Worm (Caenorhabditis elegans) whole organism, mixed stage, embryonic: ENCODE results near the gene F52C12.6.

Experiments
- blmp-1 ChIP-seq: fragments of 150-350 bp; optimal IDR thresholded peaks from 2 replicates; lab custom pipeline; 2014; ENCODE audit warnings: missing biosample characterization, missing genetic modification characterization
- ces-1 ChIP-seq: fragments of 150-350 bp; optimal IDR thresholded peaks from 2 replicates; lab custom pipeline; 2014; ENCODE audit warnings: missing biosample characterization, missing genetic modification reagents, missing genetic modification characterization
- snpc-4 ChIP-seq: fragments of 150-350 bp; optimal IDR thresholded peaks from 2 replicates; lab custom pipeline; 2014; ENCODE audit warnings: missing biosample characterization, missing genetic modification characterization
- unc-62 ChIP-seq: fragments of 150-350 bp; optimal IDR thresholded peaks from 2 replicates; lab custom pipeline; 2014; ENCODE audit warnings: missing biosample characterization, missing genetic modification reagents, missing genetic modification characterization
- ztf-11 ChIP-seq: fragments of 150-350 bp; optimal IDR thresholded peaks from 2 replicates; lab custom pipeline; 2014; ENCODE audit warnings: missing biosample characterization, missing genetic modification characterization

ce11 chrIV:1947891-1948290 lies 8.6 kb upstream of the F52C12.6 start, which contains the start of gene tsen-54:
- TF ChIP-seq unc-62 (GFP tag; lab: Kevin White, UChicago) (no peak), ces-1 (GFP tag; lab: Kevin White, UChicago) (no peak), blmp-1 (tag; lab: Kevin White, UChicago) (no peak), snpc-4 (tag; lab: Kevin White, UChicago) (no peak), ztf-11 (tag; lab: Kevin White, UChicago) (no peak)
